Worm (Caenorhabditis elegans): ENCODE data around the gene srab-23.

Gene srab-23

DNA sequence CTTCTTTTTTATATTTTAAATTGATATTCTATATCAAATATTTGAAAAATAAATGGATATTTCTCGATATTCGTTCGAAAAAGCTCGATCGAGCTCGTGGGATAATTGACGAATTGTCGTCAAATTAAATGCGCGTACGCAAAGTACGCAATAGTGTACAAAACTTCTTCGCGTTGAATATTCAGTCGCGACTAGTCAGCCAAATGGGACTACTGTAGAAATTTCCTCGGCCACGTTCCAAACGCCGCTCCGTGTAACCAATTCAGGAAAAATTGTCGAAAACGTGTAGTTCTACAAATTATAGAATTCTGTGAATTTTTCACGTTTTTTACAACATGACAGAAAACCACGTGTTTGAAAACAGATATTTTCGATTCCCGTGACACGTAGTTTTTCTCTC, 27.0 kb downstream of the srab-23 start (continued):
- TF ChIP-seq rcor-1 (GFP tag; IDR thresholded peaks at IDR 0.05) (peak; percentile 87), B0261.1 (tag; optimal IDR thresholded peaks at IDR 0.05) (no peak), bed-1 (GFP tag; IDR thresholded peaks at IDR 0.05) (no peak), mcd-1 (GFP tag; IDR thresholded peaks at IDR 0.05) (peak; percentile 86), Y67H2A.10 (GFP tag; conservative IDR thresholded peaks at IDR 0.05) (peak; percentile 81), gei-17 (GFP tag; optimal IDR thresholded peaks at IDR 0.05) (no peak), Y79H2A.3 (GFP tag; conservative IDR thresholded peaks at IDR 0.05) (peak; percentile 72), hmg-1.2 (GFP tag; IDR thresholded peaks at IDR 0.05) (peak; percentile 94), B0035.1 (tag; optimal IDR thresholded peaks at IDR 0.05) (no peak), attf-5 (GFP tag; optimal IDR thresholded peaks at IDR 0.05) (peak; percentile 69), bed-2 (GFP tag; IDR thresholded peaks at IDR 0.05) (0 out of 2 replicates have a peak, but pooled peaks have one; percentile 27), nhr-80 (tag; optimal IDR thresholded peaks at IDR 0.05) (peak; percentile 61), efl-1 (GFP tag; optimal IDR thresholded peaks at IDR 0.05) (peak; percentile 58), lin-26 (GFP tag; IDR thresholded peaks at IDR 0.05) (no peak), lsl-1 (GFP tag; optimal IDR thresholded peaks at IDR 0.05) (peak; percentile 93), xnd-1 (tag; optimal IDR thresholded peaks at IDR 0.05) (peak; percentile 27), ztf-18 (tag; optimal IDR thresholded peaks at IDR 0.05) (peak; percentile 36), lin-54 (GFP tag; optimal IDR thresholded peaks at IDR 0.05) (peak; percentile 76), tbp1 (GFP tag; optimal IDR thresholded peaks at IDR 0.05) (peak; percentile 51), atf-7 (tag; optimal IDR thresholded peaks at IDR 0.05) (no peak), ccch-3 (GFP tag; optimal IDR thresholded peaks at IDR 0.05) (no peak), mel-28 (tag; optimal IDR thresholded peaks at IDR 0.05; ENCODE audit: borderline replicate concordance) (no peak), snpc-3.4 (tag; optimal IDR thresholded peaks at IDR 0.05) (no peak), lin-35 (GFP tag; optimal IDR thresholded peaks at IDR 0.05) (peak in 1 of 3 experiments; percentile 79), hmg-20 (GFP tag; IDR thresholded peaks at IDR 0.05) (no peak), aptf-3 (GFP tag; IDR thresholded peaks at IDR 0.05) (no peak), cebp-2 (GFP tag; IDR thresholded peaks at IDR 0.05) (no peak), zfh-2 (GFP tag; conservative IDR thresholded peaks at IDR 0.05) (no peak), ztf-25 (GFP tag; IDR thresholded peaks at IDR 0.05) (peak; percentile 85; the same call in 1 of the 2 replicates), egrh-3 (GFP tag; IDR thresholded peaks at IDR 0.05) (peak; percentile 42; the same call in 1 of the 2 replicates), Y53G8AR.9 (GFP tag; conservative IDR thresholded peaks at IDR 0.05) (0 out of 2 replicates have a peak, but pooled peaks have one; percentile 46), F55B11.4 (tag; optimal IDR thresholded peaks at IDR 0.05; ENCODE audit: borderline replicate concordance, insufficient read depth) (no peak), ceh-79 (tag; optimal IDR thresholded peaks at IDR 0.05) (no peak), ceh-58 (GFP tag; IDR thresholded peaks at IDR 0.05) (no peak), chd-7 (tag; optimal IDR thresholded peaks at IDR 0.05) (no peak), F49E8.2 (tag; optimal IDR thresholded peaks at IDR 0.05; ENCODE audit: insufficient read depth) (peak; percentile 71), ceh-40 (GFP tag; IDR thresholded peaks at IDR 0.05) (no peak), ets-4 (GFP tag; optimal IDR thresholded peaks at IDR 0.05) (no peak), nfyb-1 (GFP tag; IDR thresholded peaks at IDR 0.05) (peak; percentile 67; the same call in 1 of the 2 replicates), egl-44 (GFP tag; IDR thresholded peaks at IDR 0.05) (0 out of 2 replicates have a peak, but pooled peaks have one; percentile 41), K12H6.12 (tag; optimal IDR thresholded peaks at IDR 0.05) (no peak), madf-10 (tag; optimal IDR thresholded peaks at IDR 0.05) (peak; percentile 57), attf-3 (GFP tag; conservative IDR thresholded peaks at IDR 0.05) (peak; percentile 74), athp-1 (tag; optimal IDR thresholded peaks at IDR 0.05) (peak; percentile 68), F52B5.7 (tag; optimal IDR thresholded peaks at IDR 0.05) (no peak), F33H1.4 (GFP tag; IDR thresholded peaks at IDR 0.05) (peak; percentile 75), ztf-28 (GFP tag; IDR thresholded peaks at IDR 0.05) (peak; percentile 84; the same call in 1 of the 2 replicates), madf-8 (GFP tag; conservative IDR thresholded peaks at IDR 0.05) (peak; percentile 84), unc-62 (GFP tag; optimal IDR thresholded peaks at IDR 0.05) (no peak)

Data from whole organism, young adult.